Fruit fly (Drosophila melanogaster) whole organism, wandering third instar larva: ENCODE measurements around the gene Cyp304a1.

ENCODE experiments used
- CrebA ChIP-seq: fragments of 200-800 bp; sonication (Bioruptor generic); optimal IDR thresholded peaks from 2 replicates; lab custom pipeline; 2016; ENCODE audit warnings: missing biosample characterization, mild to moderate bottlenecking, missing genetic modification characterization, borderline replicate concordance
- Dfd ChIP-seq: fragments of >200 bp; optimal IDR thresholded peaks from 2 replicates; lab custom pipeline; 2017; ENCODE audit warnings: missing biosample characterization, missing genetic modification characterization
- GATAd ChIP-seq: sonication (Bioruptor generic); optimal IDR thresholded peaks from 2 replicates; lab custom pipeline; 2016; ENCODE audit warnings: missing biosample characterization, missing genetic modification characterization
- HLH106 ChIP-seq: fragments of 200-800 bp; optimal IDR thresholded peaks from 3 replicates; lab custom pipeline; 2019; ENCODE audit warnings: missing biosample characterization, mild to moderate bottlenecking, missing genetic modification characterization, moderate library complexity
- Hr83 ChIP-seq: fragments of 200-300 bp; sonication (Bioruptor generic); optimal IDR thresholded peaks from 2 replicates; lab custom pipeline; 2016; ENCODE audit warnings: missing biosample characterization, mild to moderate bottlenecking, missing genetic modification characterization, moderate library complexity; ENCODE audit not compliant: poor library complexity, severe bottlenecking
- OdsH ChIP-seq: fragments of 200-800 bp; sonication (Bioruptor generic); optimal IDR thresholded peaks from 2 replicates; lab custom pipeline; 2016; ENCODE audit warnings: missing biosample characterization, mild to moderate bottlenecking, missing genetic modification characterization
- Rel ChIP-seq, 2 experiments: fragments of 200-800 bp; sonication (Bioruptor generic) in 1 of 2; optimal IDR thresholded peaks; 2 replicates in 1 of 2; 3 replicates in 1 of 2; lab custom pipeline; 2016 to 2019; ENCODE audit warnings: mild to moderate bottlenecking in 2 of 2, missing biosample characterization in 2 of 2, missing genetic modification characterization in 2 of 2, moderate library complexity in 1 of 2
- br ChIP-seq: fragments of 200-800 bp; sonication (Bioruptor generic); optimal IDR thresholded peaks from 2 replicates; lab custom pipeline; 2016; ENCODE audit warnings: missing biosample characterization, missing genetic modification characterization
- h ChIP-seq: fragments of 200-800 bp; sonication (Bioruptor generic); optimal IDR thresholded peaks from 3 replicates; lab custom pipeline; 2016; ENCODE audit warnings: missing biosample characterization, mild to moderate bottlenecking, missing genetic modification characterization
- lola ChIP-seq: fragments of >200 bp; optimal IDR thresholded peaks from 2 replicates; lab custom pipeline; 2017; ENCODE audit warnings: missing biosample characterization, missing genetic modification characterization
- pan ChIP-seq: fragments of >200 bp; optimal IDR thresholded peaks from 2 replicates; lab custom pipeline; 2017

DNA sequence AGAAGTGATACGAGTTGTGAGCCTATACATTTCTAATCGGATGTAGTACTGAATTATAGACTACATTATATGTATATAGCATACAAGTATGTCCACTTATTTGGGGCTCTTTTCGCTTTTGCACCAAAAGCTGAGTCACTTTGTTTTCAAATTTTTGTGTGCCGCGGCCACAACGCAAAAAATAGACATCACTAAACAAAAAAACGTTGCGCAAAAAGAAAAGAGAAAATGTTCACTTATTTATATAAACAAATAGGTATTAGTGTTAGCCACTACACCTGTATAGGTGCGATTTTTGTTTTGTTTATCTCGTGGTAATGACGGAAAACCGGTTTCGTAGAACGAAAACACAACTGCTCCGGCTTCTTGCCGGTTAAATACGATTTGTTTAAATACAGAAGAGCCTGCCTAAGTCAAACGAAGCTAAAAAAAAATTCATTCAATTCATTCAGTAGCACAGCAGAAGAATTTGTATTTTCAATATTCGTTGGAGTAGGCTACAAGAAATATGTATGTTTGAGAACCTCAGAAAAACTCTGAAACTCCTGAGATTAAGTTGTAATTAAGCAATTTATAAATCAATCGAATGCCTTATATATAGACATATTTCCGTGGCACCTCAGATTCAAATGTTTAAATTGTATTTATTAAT, 19.5 kb downstream of the Cyp304a1 start:
- TF ChIP-seq HLH106 (tag; lab: Kevin White, UChicago) (no peak), GATAd (GFP tag; lab: Kevin White, UChicago) (no peak), pan (no peak), Rel (GFP tag; optimal IDR thresholded peaks at IDR 0.05; lab: Kevin White, UChicago) (no peak), Rel (tag; optimal IDR thresholded peaks at IDR 0.05; lab: Kevin White, UChicago) (no peak), Hr83 (GFP tag; lab: Kevin White, UChicago) (no peak), br (no peak), lola (GFP tag; lab: Kevin White, UChicago) (no peak), CrebA (no peak), Dfd (GFP tag; lab: Kevin White, UChicago) (no peak), OdsH (no peak), h (GFP tag; lab: Kevin White, UChicago) (no peak)
